Fruit fly (Drosophila melanogaster): ENCODE results near the gene CG8679.

CG8679 gene

dm6 chr2L:21243964-21244466, 25.7 kb upstream of the CG8679 start:
- TF ChIP-seq CG33017 (tag; optimal IDR thresholded peaks at IDR 0.05) (no peak), tj (GFP tag; optimal IDR thresholded peaks at IDR 0.05) (peak; percentile 67)

dm6 chr2L:21242369-21242768, 24.0 kb upstream of the CG8679 start:
- no peak for TF ChIP-seq CG7101 (tag; optimal IDR thresholded peaks at IDR 0.05)
- TF ChIP-seq CG1620 (GFP tag; optimal IDR thresholded peaks at IDR 0.05) = no peak
- no peak for TF ChIP-seq Clk (GFP tag; optimal IDR thresholded peaks at IDR 0.05)
- TF ChIP-seq bab1 (GFP tag; optimal IDR thresholded peaks at IDR 0.05) = no peak
- TF ChIP-seq cic (GFP tag; optimal IDR thresholded peaks at IDR 0.05) = no peak
- no peak for TF ChIP-seq cnc (optimal IDR thresholded peaks at IDR 0.05)
- no peak for TF ChIP-seq CG33017 (tag; optimal IDR thresholded peaks at IDR 0.05)
- TF ChIP-seq ovo (GFP tag; optimal IDR thresholded peaks at IDR 0.05) = no peak
- TF ChIP-seq Hr96 (GFP tag; optimal IDR thresholded peaks at IDR 0.05) = no peak
- TF ChIP-seq pad (GFP tag; optimal IDR thresholded peaks at IDR 0.05) = no peak
- TF ChIP-seq CG7045 (GFP tag; optimal IDR thresholded peaks at IDR 0.05) = no peak
- no peak for TF ChIP-seq kay (GFP tag; ENCODE audit: borderline replicate concordance)
- TF ChIP-seq Mnt (GFP tag; optimal IDR thresholded peaks at IDR 0.05) = no peak
- TF ChIP-seq CG5204 (GFP tag; optimal IDR thresholded peaks at IDR 0.05) = no peak

- no peak for TF ChIP-seq bab1 (GFP tag; optimal IDR thresholded peaks at IDR 0.05)
- TF ChIP-seq CG1620 (GFP tag; optimal IDR thresholded peaks at IDR 0.05) = no peak
- peak; percentile 87 for TF ChIP-seq ovo (GFP tag; optimal IDR thresholded peaks at IDR 0.05)
- peak; percentile 30 for TF ChIP-seq pad (GFP tag; optimal IDR thresholded peaks at IDR 0.05)
- TF ChIP-seq kay (GFP tag; ENCODE audit: borderline replicate concordance) = peak; percentile 13
- TF ChIP-seq CG7045 (GFP tag; optimal IDR thresholded peaks at IDR 0.05) = no peak
- no peak for TF ChIP-seq cnc (optimal IDR thresholded peaks at IDR 0.05)
- TF ChIP-seq Hr96 (GFP tag; optimal IDR thresholded peaks at IDR 0.05) = no peak
- TF ChIP-seq CG12768 (GFP tag; optimal IDR thresholded peaks at IDR 0.05) = no peak
- no peak for TF ChIP-seq CG11617 (GFP tag; optimal IDR thresholded peaks at IDR 0.05)
- no peak for TF ChIP-seq toe (GFP tag; optimal IDR thresholded peaks at IDR 0.05)
- peak; percentile 66 for TF ChIP-seq tj (GFP tag; optimal IDR thresholded peaks at IDR 0.05)
- no peak for TF ChIP-seq Mnt (GFP tag; optimal IDR thresholded peaks at IDR 0.05)
Observed at dm6 chr2L:21237748-21238459, 19.6 kb upstream of the CG8679 start.

- no peak for TF ChIP-seq CG7101 (tag; optimal IDR thresholded peaks at IDR 0.05)
- no peak for TF ChIP-seq pad (GFP tag; optimal IDR thresholded peaks at IDR 0.05)
- peak; percentile 12 for TF ChIP-seq CG1620 (GFP tag; optimal IDR thresholded peaks at IDR 0.05)
- peak; percentile 25 for TF ChIP-seq CG12768 (GFP tag; optimal IDR thresholded peaks at IDR 0.05)
- TF ChIP-seq Mnt (GFP tag; optimal IDR thresholded peaks at IDR 0.05) = peak; percentile 44
- TF ChIP-seq toe (GFP tag; optimal IDR thresholded peaks at IDR 0.05) = no peak
- no peak for TF ChIP-seq Crg-1 (GFP tag; optimal IDR thresholded peaks at IDR 0.05)
- TF ChIP-seq cic (GFP tag; optimal IDR thresholded peaks at IDR 0.05) = peak; percentile 26
- TF ChIP-seq tj (GFP tag; optimal IDR thresholded peaks at IDR 0.05) = peak; percentile 47
- no peak for TF ChIP-seq ovo (GFP tag; optimal IDR thresholded peaks at IDR 0.05)
- TF ChIP-seq CG11617 (GFP tag; optimal IDR thresholded peaks at IDR 0.05) = peak; percentile 2
- peak; percentile 9 for TF ChIP-seq bab1 (GFP tag; optimal IDR thresholded peaks at IDR 0.05)
Observed at dm6 chr2L:21237048-21237747, 18.9 kb upstream of the CG8679 start, which contains the start of gene Hr39. Hr39 (plus strand) TSS chr2L:21237250.

dm6 chr2L:21236633-21237032, 18.3 kb upstream of the CG8679 start, which contains the start of gene CG31626:
CG31626 (minus strand) TSS chr2L:21236733.
- TF ChIP-seq Hr96 (GFP tag; optimal IDR thresholded peaks at IDR 0.05) = no peak
- TF ChIP-seq toe (GFP tag; optimal IDR thresholded peaks at IDR 0.05) = no peak
- no peak for TF ChIP-seq Crg-1 (GFP tag; optimal IDR thresholded peaks at IDR 0.05)
- no peak for TF ChIP-seq CG14711 (tag; optimal IDR thresholded peaks at IDR 0.05)
- no peak for TF ChIP-seq CG33017 (tag; optimal IDR thresholded peaks at IDR 0.05)
- no peak for TF ChIP-seq CG1620 (GFP tag; optimal IDR thresholded peaks at IDR 0.05)
- no peak for TF ChIP-seq CG7101 (tag; optimal IDR thresholded peaks at IDR 0.05)
- no peak for TF ChIP-seq Clk (GFP tag; optimal IDR thresholded peaks at IDR 0.05)
- no peak for TF ChIP-seq CG11617 (GFP tag; optimal IDR thresholded peaks at IDR 0.05)
- no peak for TF ChIP-seq kay (GFP tag; ENCODE audit: borderline replicate concordance)
- TF ChIP-seq bab1 (GFP tag; optimal IDR thresholded peaks at IDR 0.05) = no peak
- no peak for TF ChIP-seq CG12768 (GFP tag; optimal IDR thresholded peaks at IDR 0.05)
- TF ChIP-seq CG5204 (GFP tag; optimal IDR thresholded peaks at IDR 0.05) = no peak

dm6 chr2L:21235463-21235862, 17.1 kb upstream of the CG8679 start:
- TF ChIP-seq bab1 (GFP tag; optimal IDR thresholded peaks at IDR 0.05) (peak; percentile 64), cic (GFP tag; optimal IDR thresholded peaks at IDR 0.05) (no peak)

All from whole organism, adult.